Worm (Caenorhabditis elegans) whole organism, L4 larva: Measurements from ENCODE around the gene VZK822L.2.

ENCODE experiments used
- aha-1 ChIP-seq: fragments of 150-350 bp; peaks from one replicate; lab custom pipeline; 2014; ENCODE audit warnings: missing biosample characterization, missing genetic modification characterization
- ceh-82 ChIP-seq: sonication (generic microtip); optimal IDR thresholded peaks from 2 replicates; lab custom pipeline; 2017; ENCODE audit warnings: missing biosample characterization, missing genetic modification characterization
- lim-7 ChIP-seq: fragments of 200-800 bp; sonication (Bioruptor generic); IDR thresholded peaks from 2 replicates; pipeline ENCODE4 v1.3.6; 2022; ENCODE audit warnings: missing genetic modification characterization, missing compliant biosample characterization
- lin-13 ChIP-seq: fragments of 150-350 bp; optimal IDR thresholded peaks from 2 replicates; lab custom pipeline; 2014; ENCODE audit warnings: missing biosample characterization, missing genetic modification reagents, missing genetic modification characterization
- lin-39 ChIP-seq: fragments of 150-350 bp; optimal IDR thresholded peaks from 2 replicates; lab custom pipeline; 2014; ENCODE audit warnings: missing biosample characterization, missing genetic modification reagents, missing genetic modification characterization
- lsy-2 ChIP-seq, 2 experiments: fragments of 150-350 bp in 1 of 2; sonication (generic microtip) in 1 of 2; optimal IDR thresholded peaks; 2 replicates each; lab custom pipeline; 2014 to 2017; ENCODE audit warnings: missing biosample characterization in 2 of 2, missing genetic modification characterization in 2 of 2
- mdl-1 ChIP-seq, 2 experiments: fragments of 150-350 bp in 1 of 2; sonication (generic microtip) in 1 of 2; optimal IDR thresholded peaks; 2 replicates each; lab custom pipeline; 2014 to 2017; ENCODE audit warnings: missing biosample characterization in 2 of 2, missing genetic modification characterization in 2 of 2
- nhr-25 ChIP-seq: sonication (generic microtip); optimal IDR thresholded peaks from 2 replicates; lab custom pipeline; 2017; ENCODE audit warnings: missing genetic modification characterization, mild to moderate bottlenecking, missing compliant biosample characterization, antibody characterized with exemption, moderate library complexity, borderline replicate concordance; ENCODE audit not compliant: insufficient read depth
- nhr-77 ChIP-seq: fragments of 150-350 bp; optimal IDR thresholded peaks from 2 replicates; lab custom pipeline; 2014; ENCODE audit warnings: missing biosample characterization, missing genetic modification characterization
- snpc-4 ChIP-seq: fragments of 150-350 bp; optimal IDR thresholded peaks from 2 replicates; lab custom pipeline; 2014; ENCODE audit warnings: missing biosample characterization, missing genetic modification characterization
- unc-130 ChIP-seq: sonication (generic microtip); optimal IDR thresholded peaks from 2 replicates; lab custom pipeline; 2016; ENCODE audit warnings: missing genetic modification reagents, missing genetic modification characterization, missing compliant biosample characterization
- zag-1 ChIP-seq: fragments of 150-350 bp; optimal IDR thresholded peaks from 2 replicates; lab custom pipeline; 2014; ENCODE audit warnings: missing biosample characterization, missing genetic modification characterization

DNA sequence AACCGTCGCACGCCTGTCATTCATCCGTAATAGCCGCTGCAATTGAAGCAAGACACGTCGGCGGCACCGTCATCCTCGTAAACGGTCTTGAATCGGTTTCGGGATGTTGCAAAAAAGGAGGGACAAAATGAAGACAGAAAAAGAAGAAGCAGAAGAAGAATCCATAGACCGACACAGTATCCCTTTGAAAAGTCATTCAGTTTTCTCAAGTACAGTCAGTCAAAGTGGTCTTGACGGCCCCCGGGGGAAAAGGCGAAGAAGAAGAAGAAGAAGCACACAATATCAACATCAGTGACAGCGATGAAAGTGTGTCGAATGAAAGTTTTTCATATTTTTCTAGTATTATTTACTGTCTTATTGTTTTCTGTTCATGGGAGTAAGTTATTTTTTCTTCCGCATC is 33.6 kb upstream of the VZK822L.2 start, which contains the start of gene cutl-27:
- TF ChIP-seq nhr-25 (tag; lab: Kevin White, UChicago) (no peak), lim-7 (GFP tag; lab: Robert Waterston, UW) (no peak), mdl-1 (tag; optimal IDR thresholded peaks at IDR 0.05; lab: Kevin White, UChicago) (no peak), ceh-82 (tag; lab: Kevin White, UChicago) (no peak), unc-130 (GFP tag; lab: Kevin White, UChicago) (no peak), nhr-77 (tag; lab: Kevin White, UChicago) (no peak), snpc-4 (tag; lab: Kevin White, UChicago) (no peak), aha-1 (tag; lab: Kevin White, UChicago) (no peak), lin-39 (tag; lab: Kevin White, UChicago) (no peak), lin-13 (GFP tag; lab: Kevin White, UChicago) (no peak), lsy-2 (tag; optimal IDR thresholded peaks at IDR 0.05; lab: Kevin White, UChicago) (no peak), zag-1 (tag; lab: Kevin White, UChicago) (no peak)
